Worm (Caenorhabditis elegans) whole organism, young adult: ENCODE measurements around the gene ndua-1.

Experiments used
- K11D2.4 ChIP-seq: fragments of 200-800 bp; sonication (Bioruptor generic); IDR thresholded peaks from 2 replicates; pipeline ENCODE4 v1.3.6; 2022; ENCODE audit warnings: missing genetic modification reagents, missing genetic modification characterization, missing compliant biosample characterization
- T26A5.8 ChIP-seq: sonication (generic microtip); optimal IDR thresholded peaks from 2 replicates; lab custom pipeline; 2016; ENCODE audit warnings: missing genetic modification characterization, missing compliant biosample characterization
- Y67H2A.10 ChIP-seq: fragments of 200-800 bp; sonication (Bioruptor generic); conservative IDR thresholded peaks from 2 replicates; pipeline ENCODE4 v1.3.6; 2022; ENCODE audit warnings: missing genetic modification reagents, missing genetic modification characterization, missing compliant biosample characterization
- Y79H2A.3 ChIP-seq: fragments of 200-800 bp; sonication (Bioruptor generic); conservative IDR thresholded peaks from 2 replicates; pipeline ENCODE4 v1.3.6; 2022; ENCODE audit warnings: missing genetic modification reagents, missing genetic modification characterization, missing compliant biosample characterization
- ama-1 ChIP-seq, 3 experiments: fragments of 150-350 bp in 1 of 3; sonication (generic microtip) in 2 of 3; optimal IDR thresholded peaks; 2 replicates each; lab custom pipeline; 2014 to 2018; ENCODE audit warnings: missing biosample characterization in 2 of 3, missing genetic modification characterization in 2 of 3, missing genetic modification reagents in 2 of 3
- ceh-79 ChIP-seq: sonication (generic microtip); optimal IDR thresholded peaks from 2 replicates; lab custom pipeline; 2017; ENCODE audit warnings: mild to moderate bottlenecking, missing genetic modification characterization, missing compliant biosample characterization
- egrh-3 ChIP-seq: fragments of 200-800 bp; sonication (Bioruptor generic); IDR thresholded peaks from 2 replicates; pipeline ENCODE4 v1.3.6; 2022; ENCODE audit warnings: missing genetic modification reagents, missing genetic modification characterization, missing compliant biosample characterization
- hlh-12 ChIP-seq: sonication (generic microtip); optimal IDR thresholded peaks from 2 replicates; lab custom pipeline; 2016; ENCODE audit warnings: missing genetic modification characterization, missing compliant biosample characterization
- mel-28 ChIP-seq: sonication (generic microtip); optimal IDR thresholded peaks from 2 replicates; lab custom pipeline; 2016; ENCODE audit warnings: borderline replicate concordance, mild to moderate bottlenecking, missing genetic modification characterization, missing compliant biosample characterization
- pha-4 ChIP-seq: fragments of 150-350 bp; sonication (generic microtip); optimal IDR thresholded peaks from 2 replicates; lab custom pipeline; 2014; ENCODE audit warnings: missing biosample characterization, missing genetic modification reagents, missing genetic modification characterization
- snpc-1.3 ChIP-seq: sonication (generic microtip); optimal IDR thresholded peaks from 2 replicates; lab custom pipeline; 2017; ENCODE audit warnings: missing genetic modification characterization, mild to moderate bottlenecking, missing compliant biosample characterization, antibody characterized with exemption, moderate library complexity, missing genotype, missing genetic modification reagents; ENCODE audit not compliant: insufficient read depth
- unc-130 ChIP-seq: sonication (generic microtip); optimal IDR thresholded peaks from 2 replicates; lab custom pipeline; 2016; ENCODE audit warnings: missing genetic modification reagents, missing genetic modification characterization, missing compliant biosample characterization
- unc-62 ChIP-seq: fragments of 150-350 bp; optimal IDR thresholded peaks from 2 replicates; lab custom pipeline; 2014; ENCODE audit warnings: missing biosample characterization, missing genetic modification reagents, missing genetic modification characterization
- xnd-1 ChIP-seq: sonication (generic microtip); optimal IDR thresholded peaks from 2 replicates; lab custom pipeline; 2016; ENCODE audit warnings: missing genotype, missing genetic modification reagents, missing genetic modification characterization, missing compliant biosample characterization

ce11 chrV:20871194-20871593, 19.5 kb upstream of the ndua-1 start:
- TF ChIP-seq mel-28 (no peak), snpc-1.3 (tag; lab: Kevin White, UChicago) (no peak), ama-1 (optimal IDR thresholded peaks at IDR 0.05; lab: Kevin White, UChicago) (no peak), ama-1 (GFP tag; optimal IDR thresholded peaks at IDR 0.05; lab: Kevin White, UChicago) (no peak), hlh-12 (tag; lab: Kevin White, UChicago) (no peak), Y79H2A.3 (no peak), ceh-79 (tag; lab: Kevin White, UChicago) (no peak), egrh-3 (GFP tag; lab: Robert Waterston, UW) (no peak), Y67H2A.10 (no peak), unc-62 (no peak), T26A5.8 (tag; lab: Kevin White, UChicago) (no peak), xnd-1 (tag; lab: Kevin White, UChicago) (no peak), K11D2.4 (no peak), unc-130 (GFP tag; lab: Kevin White, UChicago) (no peak), pha-4 (tag; lab: Kevin White, UChicago) (no peak)
